Worm (Caenorhabditis elegans): ENCODE data around the gene F56D2.5.

F56D2.5 gene

ce11 chrIII:5573694-5574093 is 7.5 kb downstream of the F56D2.5 start, which contains the start of gene molo-1:
molo-1 (plus strand) TSS chrIII:5573994.
- no peak for TF ChIP-seq fkh-2 (tag; optimal IDR thresholded peaks at IDR 0.05)
- no peak for TF ChIP-seq lin-39 (tag; optimal IDR thresholded peaks at IDR 0.05)
- TF ChIP-seq ceh-28 (tag; optimal IDR thresholded peaks at IDR 0.05) = no peak
- TF ChIP-seq nhr-23 (tag; optimal IDR thresholded peaks at IDR 0.05) = no peak
- TF ChIP-seq zag-1 (tag; optimal IDR thresholded peaks at IDR 0.05) = no peak
- TF ChIP-seq egl-27 (tag; optimal IDR thresholded peaks at IDR 0.05) = no peak
- no peak for TF ChIP-seq pqm-1 (tag; optimal IDR thresholded peaks at IDR 0.05)
- no peak for TF ChIP-seq eor-1 (tag; optimal IDR thresholded peaks at IDR 0.05)

DNA sequence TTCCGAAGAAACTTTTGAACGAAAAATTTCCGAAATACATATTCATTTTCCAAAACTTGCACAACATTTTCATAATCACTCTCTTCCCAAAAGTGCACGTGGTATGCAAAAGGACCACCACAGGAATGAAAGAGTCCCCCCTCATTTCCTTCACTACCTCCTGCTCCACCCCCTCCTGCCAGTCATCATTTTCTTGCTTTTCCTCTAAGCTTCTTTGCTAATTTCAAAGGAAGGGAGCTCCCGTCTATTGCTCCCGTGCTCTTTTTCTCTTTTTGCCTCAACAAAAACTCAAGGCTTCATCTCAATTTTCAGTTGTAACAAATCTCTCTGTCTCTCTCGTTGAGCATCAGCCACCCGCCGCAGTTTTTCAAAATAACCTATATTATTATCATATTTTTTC is 8.4 kb downstream of the F56D2.5 start:
- TF ChIP-seq nfya-1 (tag; optimal IDR thresholded peaks at IDR 0.05; ENCODE audit: insufficient read depth) = peak; percentile 16
- no peak for TF ChIP-seq R02D3.7 (tag; optimal IDR thresholded peaks at IDR 0.05)

DNA sequence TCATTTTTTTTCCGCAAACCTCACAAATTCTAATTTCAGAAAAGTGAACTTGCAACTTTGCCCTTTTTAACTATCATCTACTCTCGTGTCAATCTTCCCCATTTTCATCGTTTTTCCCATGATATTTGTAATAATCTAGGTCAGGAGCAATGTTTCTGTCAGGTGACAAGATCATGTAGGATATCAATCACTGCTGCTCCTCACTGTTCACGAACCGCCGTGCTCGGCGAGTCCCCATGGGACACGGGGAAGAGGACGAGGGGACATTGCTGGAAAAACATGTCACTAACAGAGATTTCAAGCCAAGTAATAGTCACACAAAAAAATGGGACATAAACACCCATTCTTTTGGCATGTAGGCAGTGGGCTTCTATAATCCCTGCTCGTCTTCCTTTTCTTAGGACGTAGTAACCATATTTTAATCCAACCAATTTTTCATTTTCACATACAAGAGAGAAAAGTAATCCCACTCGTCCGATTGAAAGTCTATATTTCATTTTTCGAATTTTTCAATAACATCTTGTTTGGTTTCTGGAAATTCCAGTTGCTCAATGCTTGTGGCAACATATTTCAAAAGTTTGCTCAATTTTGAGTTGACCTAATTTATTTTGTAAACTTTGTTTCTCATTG is 10.3 kb downstream of the F56D2.5 start:
- no peak for TF ChIP-seq zag-1 (tag; optimal IDR thresholded peaks at IDR 0.05)
- TF ChIP-seq lin-39 (tag; optimal IDR thresholded peaks at IDR 0.05) = peak; percentile 36
- TF ChIP-seq nfya-1 (tag; optimal IDR thresholded peaks at IDR 0.05; ENCODE audit: insufficient read depth) = peak; percentile 10

ce11 chrIII:5568679-5569078 is 12.5 kb downstream of the F56D2.5 start, which contains the start of gene nspb-12:
nspb-12 (minus strand) TSS chrIII:5568779.
- no peak for TF ChIP-seq nhr-237 (tag; optimal IDR thresholded peaks at IDR 0.05)
- no peak for TF ChIP-seq nhr-67 (tag; optimal IDR thresholded peaks at IDR 0.05)
- no peak for TF ChIP-seq pha-4 (tag; optimal IDR thresholded peaks at IDR 0.05)
- no peak for TF ChIP-seq ceh-9 (tag; optimal IDR thresholded peaks at IDR 0.05)
- TF ChIP-seq unc-39 (tag; optimal IDR thresholded peaks at IDR 0.05) = no peak
- TF ChIP-seq nhr-11 (tag; optimal IDR thresholded peaks at IDR 0.05) = no peak
- no peak for TF ChIP-seq fos-1 (tag; optimal IDR thresholded peaks at IDR 0.05)
- TF ChIP-seq jun-1 (tag; optimal IDR thresholded peaks at IDR 0.05) = no peak
- no peak for TF ChIP-seq sea-2 (GFP tag; optimal IDR thresholded peaks at IDR 0.05)
- TF ChIP-seq nhr-76 (tag; optimal IDR thresholded peaks at IDR 0.05) = no peak
- no peak for TF ChIP-seq zag-1 (tag; optimal IDR thresholded peaks at IDR 0.05)
- no peak for TF ChIP-seq mdl-1 (tag; optimal IDR thresholded peaks at IDR 0.05)
- no peak for TF ChIP-seq nhr-25 (tag; optimal IDR thresholded peaks at IDR 0.05)
- no peak for TF ChIP-seq ama-1 (optimal IDR thresholded peaks at IDR 0.05)
- TF ChIP-seq fkh-2 (tag; optimal IDR thresholded peaks at IDR 0.05) = no peak
- TF ChIP-seq skn-1 (tag; optimal IDR thresholded peaks at IDR 0.05) = no peak
- no peak for TF ChIP-seq ceh-82 (tag; optimal IDR thresholded peaks at IDR 0.05)
- TF ChIP-seq elt-3 (tag; optimal IDR thresholded peaks at IDR 0.05) = no peak

DNA sequence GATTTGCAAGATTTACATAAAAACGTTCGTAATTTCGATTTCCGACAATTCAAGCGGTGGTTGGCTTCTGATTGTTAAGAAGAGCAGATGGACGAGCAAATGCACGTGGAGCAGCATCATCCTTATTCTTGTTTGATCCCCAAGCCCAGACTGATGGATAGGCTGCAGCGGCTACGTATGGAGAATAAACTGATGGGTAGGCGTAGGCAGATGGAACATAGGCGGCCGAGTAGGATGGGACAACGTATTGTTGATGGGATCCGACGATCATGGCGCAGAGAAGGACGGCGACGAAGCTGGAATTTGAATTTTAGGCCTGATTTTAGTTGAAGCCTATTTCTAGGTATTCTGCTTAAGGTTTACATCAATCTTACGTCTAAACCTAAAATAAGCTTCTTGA is 13.0 kb downstream of the F56D2.5 start:
- TF ChIP-seq egl-27 (tag; optimal IDR thresholded peaks at IDR 0.05) (no peak), sea-2 (GFP tag; optimal IDR thresholded peaks at IDR 0.05) (no peak), aly-2 (tag; optimal IDR thresholded peaks at IDR 0.05) (no peak), tbx-2 (tag; optimal IDR thresholded peaks at IDR 0.05) (no peak), snpc-4 (tag; optimal IDR thresholded peaks at IDR 0.05) (no peak), elt-2 (tag; optimal IDR thresholded peaks at IDR 0.05) (no peak), zag-1 (tag; optimal IDR thresholded peaks at IDR 0.05) (no peak), pqm-1 (tag; optimal IDR thresholded peaks at IDR 0.05) (no peak)

ce11 chrIII:5566496-5566895 is 14.7 kb downstream of the F56D2.5 start:
- no peak for TF ChIP-seq ceh-82 (tag; optimal IDR thresholded peaks at IDR 0.05)
- no peak for TF ChIP-seq fkh-2 (tag; optimal IDR thresholded peaks at IDR 0.05)
- no peak for TF ChIP-seq ztf-11 (tag; optimal IDR thresholded peaks at IDR 0.05)
- TF ChIP-seq nhr-25 (tag; optimal IDR thresholded peaks at IDR 0.05) = no peak
- no peak for TF ChIP-seq unc-39 (tag; optimal IDR thresholded peaks at IDR 0.05)
- no peak for TF ChIP-seq mml-1 (tag; optimal IDR thresholded peaks at IDR 0.05)
- no peak for TF ChIP-seq R02D3.7 (tag; optimal IDR thresholded peaks at IDR 0.05)
- no peak for TF ChIP-seq tbx-2 (tag; optimal IDR thresholded peaks at IDR 0.05)
- TF ChIP-seq ztf-4 (tag; optimal IDR thresholded peaks at IDR 0.05) = no peak
- TF ChIP-seq lsy-12 (tag; optimal IDR thresholded peaks at IDR 0.05) = no peak
- no peak for TF ChIP-seq nfya-1 (tag; optimal IDR thresholded peaks at IDR 0.05; ENCODE audit: insufficient read depth)
- TF ChIP-seq nhr-23 (tag; optimal IDR thresholded peaks at IDR 0.05) = no peak
- no peak for TF ChIP-seq nhr-43 (tag; optimal IDR thresholded peaks at IDR 0.05; ENCODE audit: poor library complexity, severe bottlenecking)
- no peak for TF ChIP-seq elt-3 (tag; optimal IDR thresholded peaks at IDR 0.05)
- TF ChIP-seq egl-27 (tag; optimal IDR thresholded peaks at IDR 0.05) = no peak
